Worm (Caenorhabditis elegans) whole organism, L4 larva: ENCODE measurements around the gene T25B6.4.

Experiments used
- T26A8.4 ChIP-seq: fragments of 200-800 bp; sonication (Bioruptor generic); IDR thresholded peaks from 2 replicates; pipeline ENCODE4 v1.3.6; 2022; ENCODE audit warnings: missing genetic modification characterization, missing compliant biosample characterization
- ZK546.5 ChIP-seq, 2 experiments: sonication (generic microtip); optimal IDR thresholded peaks; 2 replicates each; lab custom pipeline; 2017; ENCODE audit warnings: missing biosample characterization in 2 of 2, missing genetic modification characterization in 2 of 2
- aha-1 ChIP-seq: fragments of 150-350 bp; peaks from one replicate; lab custom pipeline; 2014; ENCODE audit warnings: missing biosample characterization, missing genetic modification characterization
- dpl-1 ChIP-seq: fragments of 150-350 bp; optimal IDR thresholded peaks from 2 replicates; lab custom pipeline; 2014; ENCODE audit warnings: missing biosample characterization, missing genetic modification reagents, missing genetic modification characterization
- duxl-1 ChIP-seq: sonication (generic microtip); optimal IDR thresholded peaks from 2 replicates; lab custom pipeline; 2016; ENCODE audit warnings: mild to moderate bottlenecking, missing genetic modification characterization, moderate library complexity, missing compliant biosample characterization; ENCODE audit not compliant: poor library complexity

DNA sequence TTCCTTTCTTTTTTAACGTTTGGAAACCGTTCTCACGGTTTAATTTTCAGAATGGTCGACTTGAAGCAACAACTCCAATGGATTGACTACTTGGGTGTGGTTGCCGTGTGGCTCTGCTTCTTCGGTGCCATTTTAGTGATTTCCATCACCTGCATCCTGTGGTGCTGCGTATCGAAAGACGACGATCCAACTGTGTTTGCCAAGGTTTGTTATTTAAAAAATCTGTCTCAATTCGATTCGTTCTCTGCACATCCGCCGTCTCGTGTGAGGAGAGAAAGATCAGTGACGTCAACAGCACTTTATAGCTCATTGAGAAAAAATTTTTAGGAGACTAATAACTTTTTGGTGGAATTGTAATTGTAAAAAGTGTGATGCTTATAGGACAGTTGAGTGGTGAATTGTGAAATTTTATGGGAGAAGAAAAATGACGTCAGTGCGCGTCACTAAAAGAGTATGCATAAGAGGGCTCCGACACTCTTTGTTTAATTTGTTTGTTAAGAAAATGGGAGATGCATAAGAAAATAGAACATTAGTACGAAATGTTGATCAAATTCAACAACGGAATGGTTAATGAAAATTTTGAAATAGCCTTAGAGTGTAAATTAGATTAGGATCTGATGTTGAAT lies 18.0 kb upstream of the T25B6.4 start, which contains the start of gene C24A3.2:
- TF ChIP-seq duxl-1 (tag; lab: Kevin White, UChicago) = no peak
- TF ChIP-seq dpl-1 (GFP tag; lab: Kevin White, UChicago) = no peak
- no peak for TF ChIP-seq ZK546.5 (tag; optimal IDR thresholded peaks at IDR 0.05; lab: Kevin White, UChicago)
- no peak for TF ChIP-seq T26A8.4 (GFP tag; lab: Robert Waterston, UW)
- TF ChIP-seq aha-1 (tag; lab: Kevin White, UChicago) = peak; percentile 92
